Worm (Caenorhabditis elegans) whole organism, L1 larva: ENCODE results near the gene algn-11.

Experiments used
- C04F5.9 ChIP-seq: sonication (generic microtip); optimal IDR thresholded peaks from 2 replicates; lab custom pipeline; 2016; ENCODE audit warnings: missing genetic modification characterization, missing compliant biosample characterization
- C16A3.4 ChIP-seq: fragments of 150-350 bp; optimal IDR thresholded peaks from 2 replicates; lab custom pipeline; 2014; ENCODE audit warnings: missing biosample characterization, missing genetic modification characterization
- C34B4.2 ChIP-seq: sonication (generic microtip); optimal IDR thresholded peaks from 2 replicates; lab custom pipeline; 2017; ENCODE audit warnings: mild to moderate bottlenecking, missing genetic modification characterization, missing compliant biosample characterization
- F16B12.6 ChIP-seq: fragments of 150-350 bp; optimal IDR thresholded peaks from 2 replicates; lab custom pipeline; 2014; ENCODE audit warnings: missing biosample characterization, missing genetic modification characterization
- ama-1 ChIP-seq: fragments of 150-350 bp; optimal IDR thresholded peaks from 2 replicates; lab custom pipeline; 2014
- ceh-8 ChIP-seq: fragments of 200-800 bp; sonication (Bioruptor generic); optimal IDR thresholded peaks from 2 replicates; lab custom pipeline; 2018; ENCODE audit warnings: mild to moderate bottlenecking, missing genetic modification characterization, moderate library complexity, missing compliant biosample characterization
- ceh-82 ChIP-seq, 3 experiments: fragments of 150-350 bp in 1 of 3; sonication (generic microtip) in 2 of 3; optimal IDR thresholded peaks; 2 replicates each; lab custom pipeline; 2014 to 2017; ENCODE audit warnings: missing biosample characterization in 3 of 3, missing genetic modification characterization in 3 of 3
- ces-1 ChIP-seq: fragments of 150-350 bp; optimal IDR thresholded peaks from 2 replicates; lab custom pipeline; 2014; ENCODE audit warnings: missing biosample characterization, missing genetic modification reagents, missing genetic modification characterization
- dsc-1 ChIP-seq: sonication (generic microtip); optimal IDR thresholded peaks from 2 replicates; lab custom pipeline; 2016; ENCODE audit warnings: mild to moderate bottlenecking, missing genetic modification characterization, missing compliant biosample characterization
- efl-1 ChIP-seq, 4 experiments: fragments of 150-350 bp; optimal IDR thresholded peaks in 3 of 4; peaks in 1 of 4; 1 replicate in 1 of 4; 2 replicates in 3 of 4; lab custom pipeline; 2014; ENCODE audit warnings: missing biosample characterization in 2 of 4, missing genetic modification characterization in 2 of 4, missing genetic modification reagents in 2 of 4
- efl-3 ChIP-seq: fragments of 200-800 bp; sonication (Bioruptor generic); optimal IDR thresholded peaks from 2 replicates; lab custom pipeline; 2018; ENCODE audit warnings: mild to moderate bottlenecking, missing genetic modification characterization, missing compliant biosample characterization
- ets-5 ChIP-seq: fragments of 200-800 bp; sonication (Bioruptor generic); IDR thresholded peaks from 2 replicates; pipeline ENCODE4 v1.3.6; 2022; ENCODE audit warnings: missing genetic modification characterization, missing compliant biosample characterization
- fkh-10 ChIP-seq: sonication (generic microtip); optimal IDR thresholded peaks from 2 replicates; lab custom pipeline; 2017; ENCODE audit warnings: missing biosample characterization, missing genetic modification reagents, missing genetic modification characterization
- fkh-4 ChIP-seq: sonication (generic microtip); optimal IDR thresholded peaks from 2 replicates; lab custom pipeline; 2016; ENCODE audit warnings: missing compliant biosample characterization, missing genetic modification characterization, borderline replicate concordance
- fkh-8 ChIP-seq: sonication (generic microtip); optimal IDR thresholded peaks from 2 replicates; lab custom pipeline; 2016; ENCODE audit warnings: mild to moderate bottlenecking, missing genetic modification characterization, missing compliant biosample characterization
- grh-1 ChIP-seq: fragments of 200-800 bp; sonication (Bioruptor generic); IDR thresholded peaks from 2 replicates; pipeline ENCODE4 v1.3.6; 2022; ENCODE audit warnings: missing genetic modification reagents, missing genetic modification characterization, missing compliant biosample characterization
- irx-1 ChIP-seq: sonication (generic microtip); optimal IDR thresholded peaks from 2 replicates; lab custom pipeline; 2016; ENCODE audit warnings: missing genetic modification characterization, missing compliant biosample characterization
- lin-14 ChIP-seq: fragments of 200-800 bp; sonication (Bioruptor generic); optimal IDR thresholded peaks from 2 replicates; lab custom pipeline; 2018; ENCODE audit warnings: mild to moderate bottlenecking, missing genetic modification characterization, moderate library complexity, missing compliant biosample characterization
- lin-35 ChIP-seq, 2 experiments: fragments of 150-350 bp; optimal IDR thresholded peaks; 2 replicates each; lab custom pipeline; 2014; ENCODE audit warnings: missing biosample characterization in 2 of 2, missing genetic modification characterization in 2 of 2, missing genetic modification reagents in 2 of 2
- lin-39 ChIP-seq: fragments of 150-350 bp; optimal IDR thresholded peaks from 2 replicates; lab custom pipeline; 2014; ENCODE audit warnings: missing biosample characterization, missing genetic modification reagents, missing genetic modification characterization
- mab-9 ChIP-seq: fragments of 200-800 bp; sonication (Bioruptor generic); IDR thresholded peaks from 2 replicates; pipeline ENCODE4 v1.3.6; 2022; ENCODE audit warnings: missing genetic modification reagents, missing genetic modification characterization, missing compliant biosample characterization
- nhr-12 ChIP-seq: sonication (generic microtip); optimal IDR thresholded peaks from 2 replicates; lab custom pipeline; 2017; ENCODE audit warnings: missing biosample characterization, missing genetic modification characterization
- nhr-20 ChIP-seq: sonication (generic microtip); optimal IDR thresholded peaks from 2 replicates; lab custom pipeline; 2016; ENCODE audit warnings: mild to moderate bottlenecking, missing genetic modification characterization, missing compliant biosample characterization
- nhr-28 ChIP-seq: fragments of 150-350 bp; optimal IDR thresholded peaks from 2 replicates; lab custom pipeline; 2014; ENCODE audit warnings: missing biosample characterization, missing genetic modification characterization
- nhr-47 ChIP-seq: sonication (generic microtip); optimal IDR thresholded peaks from 2 replicates; lab custom pipeline; 2016; ENCODE audit warnings: mild to moderate bottlenecking, missing genetic modification characterization, moderate library complexity, missing compliant biosample characterization
- nhr-71 ChIP-seq: sonication (generic microtip); optimal IDR thresholded peaks from 2 replicates; lab custom pipeline; 2016; ENCODE audit warnings: mild to moderate bottlenecking, missing genetic modification characterization, moderate library complexity, missing compliant biosample characterization
- nhr-77 ChIP-seq: fragments of 150-350 bp; optimal IDR thresholded peaks from 2 replicates; lab custom pipeline; 2014; ENCODE audit warnings: missing biosample characterization, missing genetic modification characterization
- nhr-85 ChIP-seq: sonication (generic microtip); peaks from one replicate; lab custom pipeline; 2016; ENCODE audit warnings: missing genetic modification characterization, inconsistent platforms, missing compliant biosample characterization
- pax-3 ChIP-seq: fragments of 200-800 bp; sonication (Bioruptor generic); optimal IDR thresholded peaks from 2 replicates; lab custom pipeline; 2018; ENCODE audit warnings: mild to moderate bottlenecking, missing genetic modification characterization, moderate library complexity, missing compliant biosample characterization
- sox-4 ChIP-seq: sonication (generic microtip); optimal IDR thresholded peaks from 2 replicates; lab custom pipeline; 2016; ENCODE audit warnings: missing genetic modification characterization, missing compliant biosample characterization
- sup-37 ChIP-seq: fragments of 200-800 bp; sonication (Bioruptor generic); optimal IDR thresholded peaks from 2 replicates; lab custom pipeline; 2018; ENCODE audit warnings: mild to moderate bottlenecking, missing genetic modification characterization, missing compliant biosample characterization
- vab-15 ChIP-seq: sonication (generic microtip); optimal IDR thresholded peaks from 2 replicates; lab custom pipeline; 2017; ENCODE audit warnings: missing genotype, mild to moderate bottlenecking, missing genetic modification characterization, missing compliant biosample characterization
- zag-1 ChIP-seq: fragments of 150-350 bp; optimal IDR thresholded peaks from 2 replicates; lab custom pipeline; 2014; ENCODE audit warnings: missing biosample characterization, missing genetic modification characterization
- ztf-11 ChIP-seq, 2 experiments: sonication (generic microtip); optimal IDR thresholded peaks; 2 replicates each; lab custom pipeline; 2016 to 2017; ENCODE audit warnings: missing genetic modification characterization in 2 of 2, missing biosample characterization in 1 of 2, missing compliant biosample characterization in 1 of 2
- ztf-4 ChIP-seq: fragments of 150-350 bp; optimal IDR thresholded peaks from 2 replicates; lab custom pipeline; 2014; ENCODE audit warnings: missing biosample characterization, missing genetic modification characterization

algn-11 gene

ce11 chrIII:7258931-7259330 lies 31.4 kb downstream of the algn-11 start, which contains the start of gene B0361.4:
Gene B0361.4, plus strand, starts transcription at chrIII:7258991.
- TF ChIP-seq ets-5 = no peak
- peak; percentile 88 for TF ChIP-seq fkh-10 (GFP tag; lab: Kevin White, UChicago)
- TF ChIP-seq lin-14 = peak; percentile 18
- TF ChIP-seq, all 84 proteins: peak for 2

ce11 chrIII:7253669-7254068 lies 36.7 kb downstream of the algn-11 start:
- TF ChIP-seq mab-9 (GFP tag; lab: Robert Waterston, UW) = no peak
- TF ChIP-seq nhr-85 (tag; lab: Kevin White, UChicago) = no peak
- no peak for TF ChIP-seq F16B12.6 (tag; lab: Kevin White, UChicago)
- no peak for TF ChIP-seq nhr-28
- no peak for TF ChIP-seq efl-1 (optimal IDR thresholded peaks at IDR 0.05; lab: Kevin White, UChicago)
- no peak for TF ChIP-seq efl-1 (GFP tag; optimal IDR thresholded peaks at IDR 0.05 in 1 of 2; lab: Kevin White, UChicago)
- TF ChIP-seq sup-37 = no peak
- TF ChIP-seq lin-39 (tag; lab: Kevin White, UChicago) = no peak
- no peak for TF ChIP-seq efl-3 (GFP tag; lab: Kevin White, UChicago)
- no peak for TF ChIP-seq C04F5.9 (tag; lab: Kevin White, UChicago)
- peak; percentile 72 for TF ChIP-seq lin-14
- TF ChIP-seq ces-1 (GFP tag; lab: Kevin White, UChicago) = peak; percentile 82
- no peak for TF ChIP-seq vab-15 (tag; lab: Kevin White, UChicago)
- peak; percentile 78 for TF ChIP-seq fkh-10 (GFP tag; lab: Kevin White, UChicago)
- no peak for TF ChIP-seq nhr-20 (tag; lab: Kevin White, UChicago)
- TF ChIP-seq, all 84 proteins: peak for 3

DNA sequence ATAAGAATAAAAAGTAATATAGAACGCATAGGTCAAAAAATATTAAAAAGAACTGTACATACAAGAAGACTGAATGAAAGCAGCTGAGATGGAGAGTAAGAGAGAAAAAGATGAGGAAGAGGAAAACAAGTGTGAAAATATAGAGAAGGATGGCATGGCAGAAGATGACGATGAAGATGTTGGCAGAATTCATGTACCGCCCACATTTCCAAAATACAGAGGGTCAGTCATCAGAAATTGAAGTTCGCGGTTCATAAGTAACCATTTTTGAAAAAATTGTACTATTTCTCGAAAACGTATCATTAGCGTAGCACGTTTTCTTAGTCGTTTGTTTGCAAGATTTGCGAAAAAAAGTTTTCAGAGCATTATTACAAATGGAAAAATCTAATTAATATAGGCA lies 42.6 kb downstream of the algn-11 start, which contains the start of gene zmp-6:
zmp-6 (minus strand) TSS at position 101 of the 400 bp plus-strand sequence.
- TF ChIP-seq nhr-12 (no peak), irx-1 (tag; lab: Kevin White, UChicago) (no peak), ceh-82 (tag; optimal IDR thresholded peaks at IDR 0.05; lab: Kevin White, UChicago) (no peak), ztf-11 (tag; optimal IDR thresholded peaks at IDR 0.05; lab: Kevin White, UChicago) (no peak), C16A3.4 (tag; lab: Kevin White, UChicago) (no peak), pax-3 (tag; lab: Kevin White, UChicago) (no peak), lin-35 (GFP tag; optimal IDR thresholded peaks at IDR 0.05; lab: Kevin White, UChicago) (no peak), grh-1 (GFP tag; lab: Robert Waterston, UW) (no peak)

- TF ChIP-seq nhr-47 (tag; lab: Kevin White, UChicago) (peak; percentile 3), sox-4 (no peak), C34B4.2 (tag; lab: Kevin White, UChicago) (no peak)
Observed at ce11 chrIII:7246389-7246788, 44.0 kb downstream of the algn-11 start.

DNA sequence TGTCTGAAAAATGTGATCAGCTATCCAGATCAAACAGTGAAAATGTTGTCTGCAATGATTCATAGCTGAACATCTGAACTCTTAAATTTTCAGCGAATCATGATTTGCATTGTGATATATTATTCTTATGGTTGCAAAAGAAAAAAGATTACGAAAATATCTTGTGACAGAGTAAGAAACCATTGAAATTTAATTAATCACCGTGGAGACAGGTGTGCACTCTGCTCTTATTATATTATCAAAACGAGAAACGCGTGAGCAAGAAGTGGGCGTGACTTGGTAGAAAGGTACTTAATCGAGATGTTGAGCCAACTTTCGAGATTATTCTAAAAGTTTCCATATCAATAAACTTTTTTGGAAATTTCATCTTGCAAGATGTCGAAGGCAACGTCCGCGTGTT lies 47.4 kb downstream of the algn-11 start, which contains the start of gene osm-10:
osm-10 (plus strand) TSS at position 293 of the 400 bp plus-strand sequence.
- TF ChIP-seq C04F5.9 (tag; lab: Kevin White, UChicago) = no peak
- no peak for TF ChIP-seq ztf-4
- TF ChIP-seq dsc-1 (tag; lab: Kevin White, UChicago) = no peak
- no peak for TF ChIP-seq nhr-77 (tag; lab: Kevin White, UChicago)
- no peak for TF ChIP-seq mab-9 (GFP tag; lab: Robert Waterston, UW)
- TF ChIP-seq fkh-8 (tag; lab: Kevin White, UChicago) = peak; percentile 58
- TF ChIP-seq fkh-4 (tag; lab: Kevin White, UChicago) = no peak
- TF ChIP-seq zag-1 = no peak
- TF ChIP-seq ama-1 (lab: Kevin White, UChicago) = no peak
- TF ChIP-seq ceh-8 = peak; percentile 77
- TF ChIP-seq nhr-47 (tag; lab: Kevin White, UChicago) = peak; percentile 34
- TF ChIP-seq nhr-71 = peak; percentile 49
